Fruit fly (Drosophila melanogaster) whole organism, prepupa: ENCODE data around the gene alt.

Experiments
- CG34406 ChIP-seq: fragments of 200-800 bp; sonication (Bioruptor generic); optimal IDR thresholded peaks from 3 replicates; lab custom pipeline; 2016; ENCODE audit warnings: missing biosample characterization, missing genetic modification characterization
- Gug ChIP-seq: fragments of 200-800 bp; sonication (Bioruptor generic); IDR thresholded peaks from 2 replicates; pipeline ENCODE4 v1.3.6; 2022; ENCODE audit warnings: missing biosample characterization, missing genetic modification characterization
- acj6 ChIP-seq: fragments of 200-800 bp; sonication (Bioruptor generic); optimal IDR thresholded peaks from 3 replicates; lab custom pipeline; 2016; ENCODE audit warnings: missing biosample characterization, missing genetic modification characterization
- esn ChIP-seq: fragments of 200-800 bp; sonication (Bioruptor generic); optimal IDR thresholded peaks from 2 replicates; lab custom pipeline; 2016; ENCODE audit warnings: missing biosample characterization, mild to moderate bottlenecking, missing genetic modification characterization, moderate library complexity

dm6 chr3R:17714370-17714769 lies 32.1 kb upstream of the alt start:
- TF ChIP-seq Gug (GFP tag; lab: Robert Waterston, UW): no peak
- no peak for TF ChIP-seq CG34406 (GFP tag; lab: Kevin White, UChicago)
- TF ChIP-seq acj6 (GFP tag; lab: Kevin White, UChicago): no peak
- TF ChIP-seq esn (GFP tag; lab: Kevin White, UChicago): no peak
